Worm (Caenorhabditis elegans): ENCODE measurements around the gene otub-3.
A peak's percentile ranks its signal among the peaks of the same experiment; 100 is the strongest.

The otub-3 gene

ce11 chrIV:8739294-8739693 is 11.3 kb downstream of the otub-3 start, which contains the start of gene F21D5.5:
Gene F21D5.5 (minus strand): TSS chrIV:8739394.
- TF ChIP-seq ahr-1 (tag; optimal IDR thresholded peaks at IDR 0.05): no peak

DNA sequence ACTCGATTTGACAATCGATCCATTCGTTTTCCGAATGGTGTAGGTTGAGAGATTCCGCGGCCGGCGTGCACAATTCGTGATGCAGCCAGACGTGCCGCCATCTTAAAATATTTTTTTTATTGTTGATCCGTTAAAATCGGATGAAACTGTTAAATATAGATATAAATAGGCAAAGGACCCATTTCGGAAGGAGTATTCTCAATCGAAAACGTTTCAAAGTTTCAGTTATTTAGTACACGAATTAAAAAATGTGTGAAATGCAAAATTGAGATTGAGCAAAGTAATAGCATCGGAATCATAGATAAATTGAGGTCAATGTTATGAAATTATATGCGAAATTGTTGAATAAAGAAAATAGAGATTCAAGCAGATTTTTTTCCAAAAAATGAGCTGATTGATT is 11.9 kb downstream of the otub-3 start, which contains the start of gene mrps-33:
TSS of gene mrps-33 (minus strand) at position 101 of the 400 bp plus-strand sequence.
- TF ChIP-seq ceh-24 (tag; optimal IDR thresholded peaks at IDR 0.05) (no peak), ceh-34 (tag; optimal IDR thresholded peaks at IDR 0.05) (no peak), ets-4 (tag; optimal IDR thresholded peaks at IDR 0.05) (no peak), pag-3 (tag; optimal IDR thresholded peaks at IDR 0.05; ENCODE audit: borderline replicate concordance) (no peak), tbx-2 (tag; optimal IDR thresholded peaks at IDR 0.05) (no peak), nfya-1 (tag; optimal IDR thresholded peaks at IDR 0.05) (no peak), sox-4 (tag; optimal IDR thresholded peaks at IDR 0.05) (no peak), hlh-30 (tag; optimal IDR thresholded peaks at IDR 0.05; ENCODE audit: insufficient read depth) (no peak), hlh-13 (GFP tag; optimal IDR thresholded peaks at IDR 0.05) (no peak), ceh-18 (tag; optimal IDR thresholded peaks at IDR 0.05) (no peak), ceh-30 (tag; optimal IDR thresholded peaks at IDR 0.05) (no peak), unc-55 (GFP tag; optimal IDR thresholded peaks at IDR 0.05) (no peak), eyg-1 (tag; optimal IDR thresholded peaks at IDR 0.05) (no peak), ttx-3 (tag; optimal IDR thresholded peaks at IDR 0.05) (no peak), npax-4 (tag; optimal IDR thresholded peaks at IDR 0.05) (no peak), gmeb-2 (tag; optimal IDR thresholded peaks at IDR 0.05) (no peak)

- TF ChIP-seq elt-4 (tag; optimal IDR thresholded peaks at IDR 0.05): no peak
- no peak for TF ChIP-seq ceh-14 (tag; optimal IDR thresholded peaks at IDR 0.05)
- no peak for TF ChIP-seq fkh-10 (GFP tag; optimal IDR thresholded peaks at IDR 0.05)
Measured at ce11 chrIV:8740952-8741438, 13.0 kb downstream of the otub-3 start, which contains the start of gene F21D5.6. Gene F21D5.6 (minus strand): TSS chrIV:8741388.

ce11 chrIV:8743654-8744332 is 15.8 kb downstream of the otub-3 start, which contains the start of gene F21D5.7:
Gene F21D5.7 (minus strand): TSS chrIV:8743704.
- peak; percentile 46 for TF ChIP-seq nfya-1 (tag; optimal IDR thresholded peaks at IDR 0.05)
- peak; percentile 6 for TF ChIP-seq ets-4 (tag; optimal IDR thresholded peaks at IDR 0.05)
- TF ChIP-seq hlh-30 (tag; optimal IDR thresholded peaks at IDR 0.05; ENCODE audit: insufficient read depth): peak; percentile 38
- no peak for TF ChIP-seq nhr-232 (tag; optimal IDR thresholded peaks at IDR 0.05)
- TF ChIP-seq sox-2 (GFP tag; IDR thresholded peaks at IDR 0.05): no peak
- peak; percentile 6 for TF ChIP-seq unc-42 (tag; optimal IDR thresholded peaks at IDR 0.05)
- no peak for TF ChIP-seq zip-5 (tag; optimal IDR thresholded peaks at IDR 0.05)
- TF ChIP-seq ceh-31 (tag; optimal IDR thresholded peaks at IDR 0.05): no peak
- TF ChIP-seq che-1 (tag; optimal IDR thresholded peaks at IDR 0.05): no peak

DNA sequence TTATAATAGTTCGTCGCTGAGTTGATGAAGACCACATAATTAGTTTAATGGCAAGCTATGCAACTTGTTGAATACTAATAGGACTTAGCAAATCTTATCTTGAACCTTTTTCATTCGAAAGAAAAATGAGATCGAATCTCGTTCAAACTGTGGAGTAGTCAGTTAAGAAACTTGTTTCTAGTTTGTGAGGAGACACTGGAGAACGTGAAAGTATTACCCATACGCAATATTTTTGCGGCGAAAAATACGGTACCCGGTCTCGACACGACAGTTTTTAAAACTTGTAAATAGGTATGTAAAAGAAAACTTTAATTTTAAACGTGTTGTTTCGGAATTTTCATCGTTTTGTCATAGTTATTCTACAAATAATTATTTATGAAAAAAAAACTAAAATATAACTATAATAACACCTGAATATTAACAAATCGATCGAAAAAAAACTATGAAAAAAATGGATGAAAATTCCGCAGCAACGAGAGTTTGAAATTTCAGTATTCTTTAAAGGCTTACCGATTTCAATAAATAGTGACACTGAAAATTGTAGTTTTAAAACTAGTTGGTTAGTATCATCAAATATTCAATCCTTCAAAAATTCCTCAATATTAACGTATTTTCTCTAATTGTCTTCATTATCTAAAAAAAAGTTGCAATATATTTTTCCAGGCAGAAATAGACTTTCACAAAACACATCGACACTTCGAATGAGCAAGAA is 17.8 kb downstream of the otub-3 start, which contains the start of the genes F20C5.7 and parg-1:
TSS of gene F20C5.7 (minus strand) at position 101 of the 712 bp plus-strand sequence.
TSS of gene parg-1 (plus strand) at position 662 of the 712 bp plus-strand sequence.
- TF ChIP-seq nhr-11 (tag; optimal IDR thresholded peaks at IDR 0.05) (no peak), eyg-1 (tag; optimal IDR thresholded peaks at IDR 0.05) (no peak), ceh-45 (GFP tag; IDR thresholded peaks at IDR 0.05) (no peak), ceh-34 (tag; optimal IDR thresholded peaks at IDR 0.05) (no peak), rnt-1 (tag; optimal IDR thresholded peaks at IDR 0.05) (no peak), ceh-30 (tag; optimal IDR thresholded peaks at IDR 0.05) (no peak), unc-86 (tag; optimal IDR thresholded peaks at IDR 0.05) (no peak), sox-2 (GFP tag; IDR thresholded peaks at IDR 0.05) (no peak), fkh-6 (tag; optimal IDR thresholded peaks at IDR 0.05) (no peak), pqm-1 (tag; optimal IDR thresholded peaks at IDR 0.05) (no peak), ttx-3 (tag; optimal IDR thresholded peaks at IDR 0.05) (no peak), sox-4 (tag; optimal IDR thresholded peaks at IDR 0.05) (no peak), F13H6.1 (tag; optimal IDR thresholded peaks at IDR 0.05) (no peak), elt-2 (tag; optimal IDR thresholded peaks at IDR 0.05) (no peak), ama-1 (optimal IDR thresholded peaks at IDR 0.05) (no peak), odd-2 (tag; optimal IDR thresholded peaks at IDR 0.05) (no peak), pax-1 (tag; optimal IDR thresholded peaks at IDR 0.05) (no peak), dve-1 (tag; optimal IDR thresholded peaks at IDR 0.05) (no peak), ceh-9 (tag; optimal IDR thresholded peaks at IDR 0.05) (no peak)
